Fruit fly (Drosophila melanogaster): Measurements from ENCODE around the gene CG12590.

CG12590 gene

dm6 chr3R:5175944-5176343, 16.5 kb downstream of the CG12590 start:
- TF ChIP-seq CG13204 (GFP tag; optimal IDR thresholded peaks at IDR 0.05) (peak; percentile 32), CG4496 (GFP tag; IDR thresholded peaks at IDR 0.05) (0 out of 3 replicates have a peak, but pooled peaks have one; percentile 36), CG32121 (GFP tag; IDR thresholded peaks at IDR 0.05) (0 out of 2 replicates have a peak, but pooled peaks have one; percentile 18), fd96Ca (GFP tag; IDR thresholded peaks at IDR 0.05) (no peak)

dm6 chr3R:5187806-5188205, 28.4 kb downstream of the CG12590 start:
- TF ChIP-seq CG8301 (tag; optimal IDR thresholded peaks at IDR 0.05), result no peak
- no peak for TF ChIP-seq CG17806 (tag; optimal IDR thresholded peaks at IDR 0.05)
- TF ChIP-seq CG4496 (GFP tag; IDR thresholded peaks at IDR 0.05), result 0 out of 3 replicates have a peak, but pooled peaks have one; percentile 26

dm6 chr3R:5193271-5193670, 33.9 kb downstream of the CG12590 start:
- no peak for TF ChIP-seq CG9948 (tag; optimal IDR thresholded peaks at IDR 0.05)
- TF ChIP-seq fd96Ca (GFP tag; IDR thresholded peaks at IDR 0.05), result no peak
- no peak for TF ChIP-seq gl (tag; optimal IDR thresholded peaks at IDR 0.05)
- TF ChIP-seq D1 (tag; optimal IDR thresholded peaks at IDR 0.05), result no peak
- peak; percentile 7 for TF ChIP-seq CG14655 (GFP tag; optimal IDR thresholded peaks at IDR 0.05)
- TF ChIP-seq Snoo (tag; optimal IDR thresholded peaks at IDR 0.05), result no peak
- peak; percentile 9 for TF ChIP-seq CG8159 (tag; optimal IDR thresholded peaks at IDR 0.05)
- peak; percentile 8 for TF ChIP-seq Pif1A (GFP tag; optimal IDR thresholded peaks at IDR 0.05)
- no peak for TF ChIP-seq Ets98B (GFP tag; IDR thresholded peaks at IDR 0.05)
- no peak for TF ChIP-seq EcR (GFP tag; optimal IDR thresholded peaks at IDR 0.05)
- TF ChIP-seq CG4496 (GFP tag; IDR thresholded peaks at IDR 0.05), result no peak
- no peak for TF ChIP-seq rn (GFP tag; IDR thresholded peaks at IDR 0.05)
- TF ChIP-seq Pif1B (GFP tag; optimal IDR thresholded peaks at IDR 0.05), result no peak
- no peak for TF ChIP-seq CG12605 (GFP tag; IDR thresholded peaks at IDR 0.05)
- no peak for TF ChIP-seq CG13204 (GFP tag; optimal IDR thresholded peaks at IDR 0.05)
- TF ChIP-seq CG34367 (tag; optimal IDR thresholded peaks at IDR 0.05), result no peak
- no peak for TF ChIP-seq CG32121 (GFP tag; IDR thresholded peaks at IDR 0.05)
- no peak for TF ChIP-seq CG8301 (tag; optimal IDR thresholded peaks at IDR 0.05)
- no peak for TF ChIP-seq CG15710 (tag; optimal IDR thresholded peaks at IDR 0.05)
- TF ChIP-seq CG10348 (GFP tag; IDR thresholded peaks at IDR 0.05), result no peak
- TF ChIP-seq CG17806 (tag; optimal IDR thresholded peaks at IDR 0.05), result no peak

- TF ChIP-seq Pif1A (GFP tag; optimal IDR thresholded peaks at IDR 0.05), result peak; percentile 59
- peak; percentile 21 for TF ChIP-seq CG8301 (tag; optimal IDR thresholded peaks at IDR 0.05)
- TF ChIP-seq Snoo (tag; optimal IDR thresholded peaks at IDR 0.05), result peak; percentile 4
- no peak for TF ChIP-seq CG10348 (GFP tag; IDR thresholded peaks at IDR 0.05)
- no peak for TF ChIP-seq EcR (GFP tag; optimal IDR thresholded peaks at IDR 0.05)
- peak; percentile 63; the same call in 1 of the 3 replicates for TF ChIP-seq CG4496 (GFP tag; IDR thresholded peaks at IDR 0.05)
- TF ChIP-seq CG32121 (GFP tag; IDR thresholded peaks at IDR 0.05), result peak; percentile 27; the same call in 1 of the 2 replicates
- TF ChIP-seq CG15710 (tag; optimal IDR thresholded peaks at IDR 0.05), result peak; percentile 31
- TF ChIP-seq rn (GFP tag; IDR thresholded peaks at IDR 0.05), result no peak
- peak; percentile 23 for TF ChIP-seq CG17806 (tag; optimal IDR thresholded peaks at IDR 0.05)
- TF ChIP-seq CG12605 (GFP tag; IDR thresholded peaks at IDR 0.05), result peak; percentile 53
- no peak for TF ChIP-seq CG34367 (tag; optimal IDR thresholded peaks at IDR 0.05)
These were observed 38.9 kb downstream of the CG12590 start for dm6 chr3R:5198302-5198701.

dm6 chr3R:5199581-5199980, 40.2 kb downstream of the CG12590 start:
- TF ChIP-seq gl (tag; optimal IDR thresholded peaks at IDR 0.05) (no peak), CG8159 (tag; optimal IDR thresholded peaks at IDR 0.05) (no peak), CG12605 (GFP tag; IDR thresholded peaks at IDR 0.05) (no peak), CG8301 (tag; optimal IDR thresholded peaks at IDR 0.05) (no peak), CG15710 (tag; optimal IDR thresholded peaks at IDR 0.05) (no peak), D1 (tag; optimal IDR thresholded peaks at IDR 0.05) (no peak), CG10348 (GFP tag; IDR thresholded peaks at IDR 0.05) (no peak), rn (GFP tag; IDR thresholded peaks at IDR 0.05) (no peak), CG14655 (GFP tag; optimal IDR thresholded peaks at IDR 0.05) (no peak), Snoo (tag; optimal IDR thresholded peaks at IDR 0.05) (no peak), Pif1A (GFP tag; optimal IDR thresholded peaks at IDR 0.05) (no peak), Pif1B (GFP tag; optimal IDR thresholded peaks at IDR 0.05) (no peak), CG32121 (GFP tag; IDR thresholded peaks at IDR 0.05) (no peak), fd96Ca (GFP tag; IDR thresholded peaks at IDR 0.05) (no peak), CG13204 (GFP tag; optimal IDR thresholded peaks at IDR 0.05) (no peak), EcR (GFP tag; optimal IDR thresholded peaks at IDR 0.05) (no peak), CG4496 (GFP tag; IDR thresholded peaks at IDR 0.05) (no peak)

dm6 chr3R:5203796-5204195, 44.4 kb downstream of the CG12590 start:
- no peak for TF ChIP-seq EcR (GFP tag; optimal IDR thresholded peaks at IDR 0.05)
- TF ChIP-seq Pif1A (GFP tag; optimal IDR thresholded peaks at IDR 0.05), result no peak
- TF ChIP-seq CG15710 (tag; optimal IDR thresholded peaks at IDR 0.05), result no peak
- TF ChIP-seq CG13204 (GFP tag; optimal IDR thresholded peaks at IDR 0.05), result no peak
- no peak for TF ChIP-seq Ets98B (GFP tag; IDR thresholded peaks at IDR 0.05)
- TF ChIP-seq Snoo (tag; optimal IDR thresholded peaks at IDR 0.05), result no peak

All from whole organism, pupa.